Worm (Caenorhabditis elegans) whole organism, early embryonic: ENCODE results near the gene ZK370.6.

Source experiments
- B0310.2 ChIP-seq: sonication (generic microtip); optimal IDR thresholded peaks from 2 replicates; lab custom pipeline; 2016; ENCODE audit warnings: mild to moderate bottlenecking, missing genetic modification characterization, missing compliant biosample characterization
- F13C5.2 ChIP-seq: sonication (generic microtip); optimal IDR thresholded peaks from 2 replicates; lab custom pipeline; 2017; ENCODE audit warnings: mild to moderate bottlenecking, missing genetic modification characterization, inconsistent platforms, missing compliant biosample characterization
- aly-1 ChIP-seq: sonication (generic microtip); optimal IDR thresholded peaks from 2 replicates; lab custom pipeline; 2016; ENCODE audit warnings: missing genetic modification characterization, missing compliant biosample characterization
- ama-1 ChIP-seq: fragments of 150-350 bp; optimal IDR thresholded peaks from 2 replicates; lab custom pipeline; 2014
- ceh-13 ChIP-seq: fragments of 200-800 bp; sonication (Bioruptor generic); optimal IDR thresholded peaks from 2 replicates; lab custom pipeline; 2018; ENCODE audit warnings: mild to moderate bottlenecking, missing genetic modification characterization, missing compliant biosample characterization
- ceh-36 ChIP-seq: sonication (generic microtip); optimal IDR thresholded peaks from 2 replicates; lab custom pipeline; 2016; ENCODE audit warnings: missing genetic modification characterization, inconsistent platforms, missing compliant biosample characterization
- ets-7 ChIP-seq: sonication (generic microtip); optimal IDR thresholded peaks from 2 replicates; lab custom pipeline; 2016; ENCODE audit warnings: missing genotype, missing genetic modification characterization, missing compliant biosample characterization
- flt-1 ChIP-seq: fragments of 200-800 bp; sonication (Bioruptor generic); IDR thresholded peaks from 2 replicates; pipeline ENCODE4 v1.3.6; 2022; ENCODE audit warnings: missing genetic modification characterization, missing compliant biosample characterization
- hmbx-1 ChIP-seq: sonication (generic microtip); optimal IDR thresholded peaks from 2 replicates; lab custom pipeline; 2016; ENCODE audit warnings: mild to moderate bottlenecking, missing genetic modification characterization, missing compliant biosample characterization
- hmg-4 ChIP-seq: fragments of 200-800 bp; sonication (Bioruptor generic); optimal IDR thresholded peaks from 2 replicates; lab custom pipeline; 2018; ENCODE audit warnings: mild to moderate bottlenecking, missing genetic modification characterization, missing compliant biosample characterization
- hnd-1 ChIP-seq: sonication (generic microtip); optimal IDR thresholded peaks from 2 replicates; lab custom pipeline; 2016; ENCODE audit warnings: missing genetic modification characterization, missing compliant biosample characterization
- pes-1 ChIP-seq: fragments of 200-800 bp; sonication (Bioruptor generic); IDR thresholded peaks from 2 replicates; pipeline ENCODE4 v1.3.6; 2022; ENCODE audit warnings: missing genetic modification reagents, missing genetic modification characterization, missing compliant biosample characterization
- scrt-1 ChIP-seq: fragments of 200-800 bp; sonication (Bioruptor generic); IDR thresholded peaks from 2 replicates; pipeline ENCODE4 v1.3.6; 2022; ENCODE audit warnings: missing genetic modification characterization, missing compliant biosample characterization
- sea-1 ChIP-seq: fragments of 200-800 bp; sonication (Bioruptor generic); conservative IDR thresholded peaks from 2 replicates; pipeline ENCODE4 v1.3.6; 2022; ENCODE audit warnings: missing genetic modification characterization, missing compliant biosample characterization
- tbx-11 ChIP-seq: fragments of 200-800 bp; sonication (Bioruptor generic); IDR thresholded peaks from 2 replicates; pipeline ENCODE4 v1.3.6; 2022; ENCODE audit warnings: missing genetic modification characterization, missing compliant biosample characterization
- tbx-37 ChIP-seq: fragments of 200-800 bp; sonication (Bioruptor generic); conservative IDR thresholded peaks from 2 replicates; pipeline ENCODE4 v1.3.6; 2022; ENCODE audit warnings: missing genetic modification reagents, missing genetic modification characterization, missing compliant biosample characterization
- tra-4 ChIP-seq: sonication (generic microtip); optimal IDR thresholded peaks from 2 replicates; lab custom pipeline; 2017; ENCODE audit warnings: missing genetic modification characterization, missing compliant biosample characterization

ZK370.6 gene

ce11 chrIII:8745214-8745613, 1.6 kb upstream of the ZK370.6 start:
- TF ChIP-seq B0310.2 (tag; lab: Kevin White, UChicago) (no peak), ama-1 (lab: Kevin White, UChicago) (no peak), F13C5.2 (no peak), tra-4 (tag; lab: Kevin White, UChicago) (no peak), tbx-37 (GFP tag; lab: Robert Waterston, UW) (no peak), hmbx-1 (no peak), ceh-13 (GFP tag; lab: Kevin White, UChicago) (no peak), ceh-36 (tag; lab: Kevin White, UChicago) (no peak), hnd-1 (tag; lab: Kevin White, UChicago) (no peak), tbx-11 (no peak), scrt-1 (GFP tag; lab: Robert Waterston, UW) (no peak), ets-7 (tag; lab: Kevin White, UChicago) (no peak), hmg-4 (no peak), flt-1 (GFP tag; lab: Robert Waterston, UW) (no peak), sea-1 (GFP tag; lab: Robert Waterston, UW) (no peak), pes-1 (GFP tag; lab: Robert Waterston, UW) (no peak), aly-1 (tag; lab: Kevin White, UChicago) (no peak)

DNA sequence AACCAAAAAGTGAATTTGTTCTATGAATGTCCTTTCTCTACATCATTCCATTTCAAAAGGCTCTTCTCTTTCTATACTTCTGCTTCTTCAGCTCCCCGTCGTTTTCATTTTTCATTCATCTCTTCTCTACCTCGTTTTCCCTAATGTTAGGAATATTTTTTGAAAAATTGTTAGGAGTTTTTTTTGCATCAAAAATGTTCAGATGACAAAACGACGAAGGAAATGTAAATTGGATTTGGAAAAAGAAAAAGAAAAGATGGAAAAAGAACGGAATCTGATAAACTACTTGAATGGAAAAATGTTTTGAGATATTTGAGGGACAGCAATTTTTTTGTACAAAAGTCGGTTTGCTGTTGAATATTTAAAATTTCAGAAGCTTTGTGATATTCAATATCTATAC, 1.1 kb upstream of the ZK370.6 start:
- TF ChIP-seq F13C5.2 (no peak), hnd-1 (tag; lab: Kevin White, UChicago) (no peak), tra-4 (tag; lab: Kevin White, UChicago) (no peak), sea-1 (GFP tag; lab: Robert Waterston, UW) (no peak), tbx-11 (no peak), pes-1 (GFP tag; lab: Robert Waterston, UW) (no peak), hmg-4 (no peak), B0310.2 (tag; lab: Kevin White, UChicago) (no peak), ama-1 (lab: Kevin White, UChicago) (no peak), aly-1 (tag; lab: Kevin White, UChicago) (no peak), tbx-37 (GFP tag; lab: Robert Waterston, UW) (no peak), hmbx-1 (no peak)

DNA sequence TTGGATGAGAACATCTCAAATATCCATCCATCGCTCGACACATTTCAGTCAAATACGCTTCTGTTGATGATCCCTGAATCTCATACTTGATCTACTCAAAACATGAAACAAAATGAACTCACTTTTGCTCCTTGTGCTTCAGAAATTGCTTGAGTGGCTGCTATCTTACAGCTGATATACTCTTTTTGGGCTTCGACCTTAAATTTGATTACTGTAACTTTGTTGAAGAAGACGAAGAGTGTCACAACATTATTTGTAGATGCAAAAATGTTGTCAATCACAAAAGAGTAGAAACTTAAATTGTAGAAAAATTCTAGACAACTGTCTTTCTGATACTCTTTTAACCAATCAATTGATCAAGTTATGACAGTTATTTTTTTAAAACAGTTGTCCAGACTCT, 1.1 kb downstream of the ZK370.6 start:
- TF ChIP-seq aly-1 (tag; lab: Kevin White, UChicago) (no peak), tra-4 (tag; lab: Kevin White, UChicago) (no peak), ama-1 (lab: Kevin White, UChicago) (no peak), tbx-11 (no peak), flt-1 (GFP tag; lab: Robert Waterston, UW) (no peak), B0310.2 (tag; lab: Kevin White, UChicago) (no peak), ceh-36 (tag; lab: Kevin White, UChicago) (no peak)

DNA sequence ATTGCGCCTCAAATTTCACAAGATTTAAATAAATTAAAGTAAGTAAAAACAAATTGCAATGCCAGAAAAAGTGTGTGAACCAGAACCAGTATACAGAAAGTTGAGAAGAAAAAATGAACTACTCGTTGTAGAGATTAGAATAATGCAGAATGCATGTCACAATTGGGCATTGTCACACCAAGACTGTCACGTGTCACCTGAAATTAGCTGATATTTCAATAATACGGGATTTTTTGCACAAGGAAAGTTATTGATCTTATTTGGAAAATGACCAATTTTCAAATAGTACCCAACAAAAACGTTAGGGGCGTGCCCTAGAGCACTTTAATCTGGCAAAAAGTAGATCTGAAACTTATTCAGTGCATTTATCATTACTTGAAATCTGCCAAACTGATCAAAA, 1.7 kb downstream of the ZK370.6 start:
- TF ChIP-seq tra-4 (tag; lab: Kevin White, UChicago) (no peak), hmg-4 (no peak), ets-7 (tag; lab: Kevin White, UChicago) (no peak), pes-1 (GFP tag; lab: Robert Waterston, UW) (no peak), hmbx-1 (no peak), sea-1 (GFP tag; lab: Robert Waterston, UW) (no peak), ceh-13 (GFP tag; lab: Kevin White, UChicago) (no peak), F13C5.2 (no peak), ceh-36 (tag; lab: Kevin White, UChicago) (no peak), flt-1 (GFP tag; lab: Robert Waterston, UW) (no peak), hnd-1 (tag; lab: Kevin White, UChicago) (no peak), B0310.2 (tag; lab: Kevin White, UChicago) (no peak), ama-1 (lab: Kevin White, UChicago) (no peak), tbx-11 (no peak), scrt-1 (GFP tag; lab: Robert Waterston, UW) (no peak), tbx-37 (GFP tag; lab: Robert Waterston, UW) (no peak), aly-1 (tag; lab: Kevin White, UChicago) (no peak)

DNA sequence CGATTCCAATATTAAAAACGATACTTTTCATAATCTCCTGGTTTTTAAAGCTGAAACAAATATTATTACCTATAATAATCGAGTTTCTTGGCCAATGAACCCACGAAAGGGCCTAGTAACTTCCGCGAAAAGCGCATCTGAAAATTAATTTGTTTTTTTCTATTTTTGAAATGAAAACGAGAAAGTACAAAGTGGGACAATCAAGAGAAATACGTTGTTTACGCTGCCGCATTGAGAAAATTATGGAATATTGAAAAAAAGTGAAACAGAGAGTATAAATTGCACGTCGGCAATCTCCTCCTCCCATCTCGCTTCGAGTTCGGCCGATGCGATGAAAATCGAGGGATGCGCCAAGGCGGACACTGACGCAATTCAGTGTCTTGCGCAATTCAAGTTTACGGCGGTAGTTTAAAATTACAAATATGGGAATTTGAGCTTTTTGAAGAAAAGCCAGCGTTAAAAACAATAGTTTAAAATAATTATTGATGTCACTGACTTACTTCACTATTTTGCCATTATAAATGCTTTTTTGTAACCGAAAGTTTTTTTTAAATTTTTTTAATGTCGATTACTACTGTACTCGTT, 2.3 kb downstream of the ZK370.6 start, which contains the start of gene pdhk-2:
Gene pdhk-2 (minus strand): TSS at position 137 of the 585 bp plus-strand sequence.
- TF ChIP-seq hnd-1 (tag; lab: Kevin White, UChicago): peak; percentile 11
- peak; percentile 68; the same call in 1 of the 2 replicates for TF ChIP-seq pes-1 (GFP tag; lab: Robert Waterston, UW)
- TF ChIP-seq sea-1 (GFP tag; lab: Robert Waterston, UW): peak; percentile 30; the same call in 1 of the 2 replicates
- TF ChIP-seq aly-1 (tag; lab: Kevin White, UChicago): peak; percentile 58
- no peak for TF ChIP-seq ceh-13 (GFP tag; lab: Kevin White, UChicago)
- no peak for TF ChIP-seq tra-4 (tag; lab: Kevin White, UChicago)
- no peak for TF ChIP-seq hmbx-1
- no peak for TF ChIP-seq ceh-36 (tag; lab: Kevin White, UChicago)
- TF ChIP-seq ets-7 (tag; lab: Kevin White, UChicago): peak; percentile 52
- TF ChIP-seq flt-1 (GFP tag; lab: Robert Waterston, UW): peak; percentile 63
- peak; percentile 70; the same call in 1 of the 2 replicates for TF ChIP-seq scrt-1 (GFP tag; lab: Robert Waterston, UW)
- TF ChIP-seq F13C5.2: peak; percentile 93
- TF ChIP-seq hmg-4: no peak
- TF ChIP-seq tbx-11: 0 out of 2 replicates have a peak, but pooled peaks have one; percentile 54
- TF ChIP-seq ama-1 (lab: Kevin White, UChicago): no peak
- TF ChIP-seq tbx-37 (GFP tag; lab: Robert Waterston, UW): peak; percentile 63
- no peak for TF ChIP-seq B0310.2 (tag; lab: Kevin White, UChicago)

- TF ChIP-seq hnd-1 (tag; lab: Kevin White, UChicago): no peak
- no peak for TF ChIP-seq hmg-4
- TF ChIP-seq tbx-11: no peak
- TF ChIP-seq F13C5.2: no peak
- TF ChIP-seq tra-4 (tag; lab: Kevin White, UChicago): no peak
- no peak for TF ChIP-seq pes-1 (GFP tag; lab: Robert Waterston, UW)
- no peak for TF ChIP-seq sea-1 (GFP tag; lab: Robert Waterston, UW)
- no peak for TF ChIP-seq ets-7 (tag; lab: Kevin White, UChicago)
- TF ChIP-seq aly-1 (tag; lab: Kevin White, UChicago): no peak
- no peak for TF ChIP-seq ama-1 (lab: Kevin White, UChicago)
- TF ChIP-seq hmbx-1: no peak
- no peak for TF ChIP-seq ceh-36 (tag; lab: Kevin White, UChicago)
- TF ChIP-seq scrt-1 (GFP tag; lab: Robert Waterston, UW): no peak
- no peak for TF ChIP-seq tbx-37 (GFP tag; lab: Robert Waterston, UW)
- TF ChIP-seq ceh-13 (GFP tag; lab: Kevin White, UChicago): no peak
Measured at ce11 chrIII:8739786-8740185, 3.9 kb downstream of the ZK370.6 start.
